Worm (Caenorhabditis elegans): Measurements from ENCODE around the gene cnd-1.

ce11 chrIII:5273396-5273857, 29.0 kb upstream of the cnd-1 start, which contains the start of gene ztf-8:
- peak; percentile 37 for TF ChIP-seq ama-1 (optimal IDR thresholded peaks at IDR 0.05)
- peak in 1 of 2 experiments; percentile 5 for TF ChIP-seq ama-1 (GFP tag; optimal IDR thresholded peaks at IDR 0.05)
- TF ChIP-seq efl-1 (GFP tag; optimal IDR thresholded peaks at IDR 0.05) = no peak
- no peak for TF ChIP-seq somi-1 (GFP tag; optimal IDR thresholded peaks at IDR 0.05)
- no peak for TF ChIP-seq hlh-26 (GFP tag; conservative IDR thresholded peaks at IDR 0.05)
- TF ChIP-seq nhr-27 (tag; optimal IDR thresholded peaks at IDR 0.05) = no peak
- no peak for TF ChIP-seq unc-62 (GFP tag; optimal IDR thresholded peaks at IDR 0.05)
- no peak; the same call in 1 of the 2 replicates for TF ChIP-seq F33H1.4 (GFP tag; IDR thresholded peaks at IDR 0.05)
- TF ChIP-seq nfyb-1 (GFP tag; IDR thresholded peaks at IDR 0.05) = 0 out of 2 replicates have a peak, but pooled peaks have one; percentile 27
- TF ChIP-seq lin-35 (GFP tag; optimal IDR thresholded peaks at IDR 0.05) = peak in 1 of 3 experiments; percentile 22
